Worm (Caenorhabditis elegans) whole organism, early embryonic: Measurements from ENCODE around the gene nspg-11.

Source experiments
- B0310.2 ChIP-seq: sonication (generic microtip); optimal IDR thresholded peaks from 2 replicates; lab custom pipeline; 2016; ENCODE audit warnings: mild to moderate bottlenecking, missing genetic modification characterization, missing compliant biosample characterization
- F13C5.2 ChIP-seq: sonication (generic microtip); optimal IDR thresholded peaks from 2 replicates; lab custom pipeline; 2017; ENCODE audit warnings: mild to moderate bottlenecking, missing genetic modification characterization, inconsistent platforms, missing compliant biosample characterization
- aly-1 ChIP-seq: sonication (generic microtip); optimal IDR thresholded peaks from 2 replicates; lab custom pipeline; 2016; ENCODE audit warnings: missing genetic modification characterization, missing compliant biosample characterization
- ama-1 ChIP-seq: fragments of 150-350 bp; optimal IDR thresholded peaks from 2 replicates; lab custom pipeline; 2014
- ceh-13 ChIP-seq: fragments of 200-800 bp; sonication (Bioruptor generic); optimal IDR thresholded peaks from 2 replicates; lab custom pipeline; 2018; ENCODE audit warnings: mild to moderate bottlenecking, missing genetic modification characterization, missing compliant biosample characterization
- ceh-36 ChIP-seq: sonication (generic microtip); optimal IDR thresholded peaks from 2 replicates; lab custom pipeline; 2016; ENCODE audit warnings: missing genetic modification characterization, inconsistent platforms, missing compliant biosample characterization
- ets-7 ChIP-seq: sonication (generic microtip); optimal IDR thresholded peaks from 2 replicates; lab custom pipeline; 2016; ENCODE audit warnings: missing genotype, missing genetic modification characterization, missing compliant biosample characterization
- flt-1 ChIP-seq: fragments of 200-800 bp; sonication (Bioruptor generic); IDR thresholded peaks from 2 replicates; pipeline ENCODE4 v1.3.6; 2022; ENCODE audit warnings: missing genetic modification characterization, missing compliant biosample characterization
- hmbx-1 ChIP-seq: sonication (generic microtip); optimal IDR thresholded peaks from 2 replicates; lab custom pipeline; 2016; ENCODE audit warnings: mild to moderate bottlenecking, missing genetic modification characterization, missing compliant biosample characterization
- hmg-4 ChIP-seq: fragments of 200-800 bp; sonication (Bioruptor generic); optimal IDR thresholded peaks from 2 replicates; lab custom pipeline; 2018; ENCODE audit warnings: mild to moderate bottlenecking, missing genetic modification characterization, missing compliant biosample characterization
- hnd-1 ChIP-seq: sonication (generic microtip); optimal IDR thresholded peaks from 2 replicates; lab custom pipeline; 2016; ENCODE audit warnings: missing genetic modification characterization, missing compliant biosample characterization
- pes-1 ChIP-seq: fragments of 200-800 bp; sonication (Bioruptor generic); IDR thresholded peaks from 2 replicates; pipeline ENCODE4 v1.3.6; 2022; ENCODE audit warnings: missing genetic modification reagents, missing genetic modification characterization, missing compliant biosample characterization
- scrt-1 ChIP-seq: fragments of 200-800 bp; sonication (Bioruptor generic); IDR thresholded peaks from 2 replicates; pipeline ENCODE4 v1.3.6; 2022; ENCODE audit warnings: missing genetic modification characterization, missing compliant biosample characterization
- sea-1 ChIP-seq: fragments of 200-800 bp; sonication (Bioruptor generic); conservative IDR thresholded peaks from 2 replicates; pipeline ENCODE4 v1.3.6; 2022; ENCODE audit warnings: missing genetic modification characterization, missing compliant biosample characterization
- tbx-11 ChIP-seq: fragments of 200-800 bp; sonication (Bioruptor generic); IDR thresholded peaks from 2 replicates; pipeline ENCODE4 v1.3.6; 2022; ENCODE audit warnings: missing genetic modification characterization, missing compliant biosample characterization
- tbx-37 ChIP-seq: fragments of 200-800 bp; sonication (Bioruptor generic); conservative IDR thresholded peaks from 2 replicates; pipeline ENCODE4 v1.3.6; 2022; ENCODE audit warnings: missing genetic modification reagents, missing genetic modification characterization, missing compliant biosample characterization
- tra-4 ChIP-seq: sonication (generic microtip); optimal IDR thresholded peaks from 2 replicates; lab custom pipeline; 2017; ENCODE audit warnings: missing genetic modification characterization, missing compliant biosample characterization

Gene nspg-11

ce11 chrIV:9341591-9341990 lies 17.7 kb upstream of the nspg-11 start, which contains the start of gene vps-26:
Gene vps-26 (minus strand): TSS chrIV:9341790.
- TF ChIP-seq ama-1 (lab: Kevin White, UChicago), result no peak
- TF ChIP-seq aly-1 (tag; lab: Kevin White, UChicago), result no peak
- no peak for TF ChIP-seq ceh-13 (GFP tag; lab: Kevin White, UChicago)
- no peak for TF ChIP-seq tra-4 (tag; lab: Kevin White, UChicago)
- TF ChIP-seq ets-7 (tag; lab: Kevin White, UChicago), result no peak
- no peak for TF ChIP-seq hmbx-1 (tag; lab: Kevin White, UChicago)
- TF ChIP-seq F13C5.2 (tag; lab: Kevin White, UChicago), result no peak

ce11 chrIV:9339205-9339604 lies 15.3 kb upstream of the nspg-11 start, which contains the start of gene T20D3.6:
Gene T20D3.6 (minus strand): TSS chrIV:9339305.
- no peak for TF ChIP-seq scrt-1 (GFP tag; lab: Robert Waterston, UW)

ce11 chrIV:9336538-9337090 lies 12.7 kb upstream of the nspg-11 start, which contains the start of gene T20D3.5:
Gene T20D3.5 (plus strand): TSS chrIV:9337040.
- TF ChIP-seq pes-1 (GFP tag; lab: Robert Waterston, UW) (no peak), ceh-36 (tag; lab: Kevin White, UChicago) (no peak), ama-1 (lab: Kevin White, UChicago) (no peak), aly-1 (tag; lab: Kevin White, UChicago) (no peak), tra-4 (tag; lab: Kevin White, UChicago) (no peak), hnd-1 (tag; lab: Kevin White, UChicago) (no peak), sea-1 (no peak), scrt-1 (GFP tag; lab: Robert Waterston, UW) (no peak), B0310.2 (tag; lab: Kevin White, UChicago) (no peak), ceh-13 (GFP tag; lab: Kevin White, UChicago) (no peak), ets-7 (tag; lab: Kevin White, UChicago) (no peak), hmg-4 (GFP tag; lab: Kevin White, UChicago) (no peak), flt-1 (GFP tag; lab: Robert Waterston, UW) (no peak)

- TF ChIP-seq F13C5.2 (tag; lab: Kevin White, UChicago), result no peak
- no peak for TF ChIP-seq hmg-4 (GFP tag; lab: Kevin White, UChicago)
- no peak for TF ChIP-seq tbx-37
- TF ChIP-seq B0310.2 (tag; lab: Kevin White, UChicago), result no peak
- no peak for TF ChIP-seq ceh-13 (GFP tag; lab: Kevin White, UChicago)
- no peak for TF ChIP-seq aly-1 (tag; lab: Kevin White, UChicago)
- no peak for TF ChIP-seq ama-1 (lab: Kevin White, UChicago)
- TF ChIP-seq hnd-1 (tag; lab: Kevin White, UChicago), result no peak
- no peak for TF ChIP-seq ceh-36 (tag; lab: Kevin White, UChicago)
- TF ChIP-seq tra-4 (tag; lab: Kevin White, UChicago), result no peak
- TF ChIP-seq ets-7 (tag; lab: Kevin White, UChicago), result no peak
- no peak for TF ChIP-seq pes-1 (GFP tag; lab: Robert Waterston, UW)
- TF ChIP-seq scrt-1 (GFP tag; lab: Robert Waterston, UW), result no peak
- TF ChIP-seq hmbx-1 (tag; lab: Kevin White, UChicago), result no peak
- TF ChIP-seq tbx-11 (GFP tag; lab: Robert Waterston, UW), result no peak
- no peak for TF ChIP-seq flt-1 (GFP tag; lab: Robert Waterston, UW)
- no peak for TF ChIP-seq sea-1
Observed at ce11 chrIV:9335552-9336251, 11.8 kb upstream of the nspg-11 start, which contains the start of the genes coa-4 and T20D3.14. Gene coa-4 (minus strand): TSS chrIV:9335602. Gene T20D3.14 (minus strand): TSS chrIV:9335909.

ce11 chrIV:9333007-9333406 lies 9.1 kb upstream of the nspg-11 start:
- TF ChIP-seq ama-1 (lab: Kevin White, UChicago) (no peak), ceh-13 (GFP tag; lab: Kevin White, UChicago) (no peak), sea-1 (no peak), tbx-37 (no peak), pes-1 (GFP tag; lab: Robert Waterston, UW) (no peak), ceh-36 (tag; lab: Kevin White, UChicago) (no peak), flt-1 (GFP tag; lab: Robert Waterston, UW) (no peak), B0310.2 (tag; lab: Kevin White, UChicago) (no peak), scrt-1 (GFP tag; lab: Robert Waterston, UW) (no peak), tbx-11 (GFP tag; lab: Robert Waterston, UW) (no peak), aly-1 (tag; lab: Kevin White, UChicago) (no peak), hnd-1 (tag; lab: Kevin White, UChicago) (no peak), tra-4 (tag; lab: Kevin White, UChicago) (no peak), hmg-4 (GFP tag; lab: Kevin White, UChicago) (no peak), ets-7 (tag; lab: Kevin White, UChicago) (no peak), F13C5.2 (tag; lab: Kevin White, UChicago) (no peak), hmbx-1 (tag; lab: Kevin White, UChicago) (no peak)

- TF ChIP-seq ceh-36 (tag; lab: Kevin White, UChicago) (no peak), scrt-1 (GFP tag; lab: Robert Waterston, UW) (no peak), flt-1 (GFP tag; lab: Robert Waterston, UW) (no peak), hnd-1 (tag; lab: Kevin White, UChicago) (no peak), tbx-37 (no peak)
Observed at ce11 chrIV:9330755-9331154, 6.9 kb upstream of the nspg-11 start, which contains the start of gene nspg-7.1. Gene nspg-7.1 (minus strand): TSS chrIV:9330855.

ce11 chrIV:9327706-9328105 lies 3.8 kb upstream of the nspg-11 start, which contains the start of gene clec-183:
Gene clec-183 (plus strand): TSS chrIV:9328006.
- TF ChIP-seq B0310.2 (tag; lab: Kevin White, UChicago) (no peak), F13C5.2 (tag; lab: Kevin White, UChicago) (no peak), aly-1 (tag; lab: Kevin White, UChicago) (no peak), hmbx-1 (tag; lab: Kevin White, UChicago) (no peak), tra-4 (tag; lab: Kevin White, UChicago) (no peak), ets-7 (tag; lab: Kevin White, UChicago) (no peak), flt-1 (GFP tag; lab: Robert Waterston, UW) (no peak), ceh-36 (tag; lab: Kevin White, UChicago) (no peak), ceh-13 (GFP tag; lab: Kevin White, UChicago) (no peak), tbx-11 (GFP tag; lab: Robert Waterston, UW) (no peak)
